Worm (Caenorhabditis elegans) whole organism, mixed stage, embryonic: ENCODE measurements around the gene mel-32.

Experiments used
- blmp-1 ChIP-seq: fragments of 150-350 bp; optimal IDR thresholded peaks from 2 replicates; lab custom pipeline; 2014; ENCODE audit warnings: missing biosample characterization, missing genetic modification characterization
- ceh-39 ChIP-seq: fragments of 150-350 bp; optimal IDR thresholded peaks from 2 replicates; lab custom pipeline; 2014; ENCODE audit warnings: missing biosample characterization, missing genetic modification characterization
- ces-1 ChIP-seq: fragments of 150-350 bp; optimal IDR thresholded peaks from 2 replicates; lab custom pipeline; 2014; ENCODE audit warnings: missing biosample characterization, missing genetic modification reagents, missing genetic modification characterization
- lin-13 ChIP-seq: fragments of 150-350 bp; optimal IDR thresholded peaks from 2 replicates; lab custom pipeline; 2014; ENCODE audit warnings: missing biosample characterization, missing genetic modification characterization
- mab-5 ChIP-seq: fragments of 150-350 bp; optimal IDR thresholded peaks from 2 replicates; lab custom pipeline; 2014; ENCODE audit warnings: missing biosample characterization, missing genetic modification characterization
- snpc-4 ChIP-seq: fragments of 150-350 bp; optimal IDR thresholded peaks from 2 replicates; lab custom pipeline; 2014; ENCODE audit warnings: missing biosample characterization, missing genetic modification characterization
- unc-39 ChIP-seq: fragments of 150-350 bp; optimal IDR thresholded peaks from 2 replicates; lab custom pipeline; 2014; ENCODE audit warnings: missing biosample characterization, missing genetic modification characterization
- ztf-11 ChIP-seq: fragments of 150-350 bp; optimal IDR thresholded peaks from 2 replicates; lab custom pipeline; 2014; ENCODE audit warnings: missing biosample characterization, missing genetic modification characterization

DNA sequence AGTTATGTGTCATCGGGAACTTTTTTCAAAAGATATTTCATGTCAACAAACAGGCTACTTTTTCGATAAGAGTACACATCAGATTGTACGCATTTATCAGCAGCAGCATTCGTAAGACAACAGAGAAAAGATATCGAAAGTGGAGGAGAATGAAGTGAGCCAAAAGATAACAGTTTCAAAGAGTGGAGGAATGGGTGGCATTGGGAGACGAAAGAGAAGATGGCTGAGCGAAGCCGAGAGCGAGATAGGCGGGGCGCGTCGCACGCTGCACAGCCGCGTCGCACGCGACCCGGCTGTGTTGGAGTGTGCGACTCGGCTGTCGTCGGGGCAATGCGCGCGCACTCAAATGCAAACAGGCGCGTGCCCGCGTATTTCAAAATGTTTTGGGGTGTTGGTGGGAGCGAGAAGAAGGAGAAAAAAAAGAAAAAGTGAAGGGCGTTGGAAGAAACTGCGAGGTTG is 21.3 kb upstream of the mel-32 start:
- TF ChIP-seq ztf-11 (no peak), snpc-4 (tag; lab: Kevin White, UChicago) (no peak), blmp-1 (tag; lab: Kevin White, UChicago) (no peak), unc-39 (tag; lab: Kevin White, UChicago) (no peak), ceh-39 (tag; lab: Kevin White, UChicago) (no peak), mab-5 (tag; lab: Kevin White, UChicago) (no peak), ces-1 (no peak), lin-13 (no peak)
